Fruit fly (Drosophila melanogaster): ENCODE measurements around the gene CG9686.

The CG9686 gene

dm6 chrX:9911026-9911425, 31.4 kb downstream of the CG9686 start, which contains the start of gene CG1986 (continued):
- TF ChIP-seq CG4617 (GFP tag; optimal IDR thresholded peaks at IDR 0.05; ENCODE audit: borderline replicate concordance) (no peak), CG7839 (tag; optimal IDR thresholded peaks at IDR 0.05) (peak; percentile 17), H2.0 (GFP tag; IDR thresholded peaks at IDR 0.05) (no peak), dysf (GFP tag; IDR thresholded peaks at IDR 0.05) (0 out of 3 replicates have a peak, but pooled peaks have one; percentile 11), CG11504 (tag; optimal IDR thresholded peaks at IDR 0.05) (peak; percentile 13), Adf1 (GFP tag; IDR thresholded peaks at IDR 0.05) (no peak), Xbp1 (GFP tag; optimal IDR thresholded peaks at IDR 0.05) (no peak), CG16815 (GFP tag; optimal IDR thresholded peaks at IDR 0.05) (no peak), CG11560 (tag; IDR thresholded peaks at IDR 0.05) (no peak), Ada2b (GFP tag; IDR thresholded peaks at IDR 0.05) (no peak)

dm6 chrX:9911751-9912150, 32.1 kb downstream of the CG9686 start:
- TF ChIP-seq chif (GFP tag; optimal IDR thresholded peaks at IDR 0.05), result no peak
- TF ChIP-seq Ada2b (GFP tag; IDR thresholded peaks at IDR 0.05), result peak; percentile 38; the same call in 1 of the 2 replicates
- no peak for TF ChIP-seq CG10274 (GFP tag; optimal IDR thresholded peaks at IDR 0.05)
- peak; percentile 42 for TF ChIP-seq phol (tag; optimal IDR thresholded peaks at IDR 0.05)
- no peak for TF ChIP-seq pan (optimal IDR thresholded peaks at IDR 0.05)
- TF ChIP-seq pan (GFP tag; optimal IDR thresholded peaks at IDR 0.05 in 1 of 2, IDR thresholded peaks at IDR 0.05 in 1 of 2), result no peak
- TF ChIP-seq sc (optimal IDR thresholded peaks at IDR 0.05), result no peak
- no peak for TF ChIP-seq sc (GFP tag; optimal IDR thresholded peaks at IDR 0.05)
- no peak for TF ChIP-seq tna (GFP tag; IDR thresholded peaks at IDR 0.05; ENCODE audit: partially characterized antibody)
- TF ChIP-seq CG12769 (tag; optimal IDR thresholded peaks at IDR 0.05), result no peak
- TF ChIP-seq Sox102F (GFP tag; optimal IDR thresholded peaks at IDR 0.05), result peak; percentile 69
- TF ChIP-seq Oli (tag; optimal IDR thresholded peaks at IDR 0.05), result peak; percentile 21
- peak; percentile 53 for TF ChIP-seq Ets65A (GFP tag)
- peak in 1 of 2 experiments; percentile 27 for TF ChIP-seq Hr51 (GFP tag; optimal IDR thresholded peaks at IDR 0.05)
- TF ChIP-seq E2f1 (GFP tag; IDR thresholded peaks at IDR 0.05), result no peak
- no peak for TF ChIP-seq CG14860 (GFP tag; IDR thresholded peaks at IDR 0.05; ENCODE audit: partially characterized antibody)
- peak; percentile 1 for TF ChIP-seq Xbp1 (GFP tag; optimal IDR thresholded peaks at IDR 0.05)
- peak; percentile 12 for TF ChIP-seq trem (tag; optimal IDR thresholded peaks at IDR 0.05)
- peak; percentile 74 for TF ChIP-seq sens (GFP tag)
- TF ChIP-seq insv (GFP tag; optimal IDR thresholded peaks at IDR 0.05), result no peak
- no peak for TF ChIP-seq sob (GFP tag; IDR thresholded peaks at IDR 0.05)
- peak; percentile 34 for TF ChIP-seq PHDP (tag; optimal IDR thresholded peaks at IDR 0.05)
- peak; percentile 2 for TF ChIP-seq CG1603 (tag; optimal IDR thresholded peaks at IDR 0.05)
- peak; percentile 39 for TF ChIP-seq CG2712 (tag; optimal IDR thresholded peaks at IDR 0.05)
- 0 out of 3 replicates have a peak, but pooled peaks have one; percentile 18 for TF ChIP-seq zfh1 (GFP tag; IDR thresholded peaks at IDR 0.05)
- TF ChIP-seq tap (tag; optimal IDR thresholded peaks at IDR 0.05), result peak; percentile 41
- peak; percentile 49 for TF ChIP-seq Abd-B (GFP tag; optimal IDR thresholded peaks at IDR 0.05)
- no peak for TF ChIP-seq Drgx (GFP tag; IDR thresholded peaks at IDR 0.05)
- TF ChIP-seq CG14441 (GFP tag; IDR thresholded peaks at IDR 0.05), result no peak
- TF ChIP-seq CG43689 (GFP tag; IDR thresholded peaks at IDR 0.05), result no peak
- TF ChIP-seq CG14710 (tag; optimal IDR thresholded peaks at IDR 0.05), result peak; percentile 5
- no peak for TF ChIP-seq ranshi (GFP tag; IDR thresholded peaks at IDR 0.05)
- peak; percentile 43; the same call in 1 of the 2 replicates for TF ChIP-seq CG17328 (GFP tag; IDR thresholded peaks at IDR 0.05)
- peak; percentile 1 for TF ChIP-seq HHEX (GFP tag; optimal IDR thresholded peaks at IDR 0.05)
- peak; percentile 32; the same call in 1 of the 2 replicates for TF ChIP-seq slbo (GFP tag; IDR thresholded peaks at IDR 0.05)
- peak; percentile 62 for TF ChIP-seq nmo (GFP tag; optimal IDR thresholded peaks at IDR 0.05)
- TF ChIP-seq CG14667 (GFP tag; IDR thresholded peaks at IDR 0.05), result 0 out of 2 replicates have a peak, but pooled peaks have one; percentile 26
- no peak for TF ChIP-seq Trl (optimal IDR thresholded peaks at IDR 0.05)
- no peak for TF ChIP-seq Trl (GFP tag; optimal IDR thresholded peaks at IDR 0.05)
- no peak for TF ChIP-seq CG10654 (GFP tag; optimal IDR thresholded peaks at IDR 0.05)
- peak; percentile 56 for TF ChIP-seq CG10979 (tag; optimal IDR thresholded peaks at IDR 0.05)
- no peak for TF ChIP-seq lola (GFP tag; optimal IDR thresholded peaks at IDR 0.05)

Measured in whole organism, embryonic.